Worm (Caenorhabditis elegans) whole organism, midembryonic: ENCODE data around the gene atln-1.

Experiments
- T22C8.4 ChIP-seq: fragments of 200-800 bp; sonication (Bioruptor generic); IDR thresholded peaks from 2 replicates; pipeline ENCODE4 v1.3.6; 2022; ENCODE audit warnings: missing genetic modification characterization, missing compliant biosample characterization
- cog-1 ChIP-seq: sonication (generic microtip); optimal IDR thresholded peaks from 2 replicates; lab custom pipeline; 2016; ENCODE audit warnings: missing genetic modification characterization, missing compliant biosample characterization
- flt-1 ChIP-seq: fragments of 200-800 bp; sonication (Bioruptor generic); IDR thresholded peaks from 2 replicates; pipeline ENCODE4 v1.3.6; 2022; ENCODE audit warnings: missing genetic modification characterization, missing compliant biosample characterization
- klf-2 ChIP-seq: fragments of 200-800 bp; sonication (Bioruptor generic); conservative IDR thresholded peaks from 2 replicates; pipeline ENCODE4 v1.3.6; 2022; ENCODE audit warnings: missing genetic modification reagents, missing genetic modification characterization, missing compliant biosample characterization
- med-1 ChIP-seq: sonication (generic microtip); optimal IDR thresholded peaks from 2 replicates; lab custom pipeline; 2017; ENCODE audit warnings: missing genetic modification characterization, mild to moderate bottlenecking, missing compliant biosample characterization, antibody characterized with exemption, missing genetic modification reagents; ENCODE audit not compliant: insufficient read depth
- ref-1 ChIP-seq: fragments of 200-800 bp; sonication (Bioruptor generic); conservative IDR thresholded peaks from 2 replicates; pipeline ENCODE4 v1.3.6; 2022; ENCODE audit warnings: missing genetic modification reagents, missing genetic modification characterization, missing compliant biosample characterization
- tab-1 ChIP-seq: fragments of 200-800 bp; sonication (Bioruptor generic); IDR thresholded peaks from 2 replicates; pipeline ENCODE4 v1.3.6; 2022; ENCODE audit warnings: missing genetic modification characterization, missing compliant biosample characterization
- ztf-23 ChIP-seq: fragments of 200-800 bp; sonication (Bioruptor generic); IDR thresholded peaks from 2 replicates; pipeline ENCODE4 v1.3.6; 2022; ENCODE audit warnings: missing genetic modification reagents, missing genetic modification characterization, missing compliant biosample characterization
- ztf-29 ChIP-seq: fragments of 200-800 bp; sonication (Bioruptor generic); IDR thresholded peaks from 2 replicates; pipeline ENCODE4 v1.3.6; 2022; ENCODE audit warnings: missing genetic modification reagents, missing genetic modification characterization, missing compliant biosample characterization

atln-1 gene

ce11 chrIV:2838308-2838707, 49.8 kb downstream of the atln-1 start, which contains the start of gene Y54G2A.7:
Gene Y54G2A.7 (plus strand): TSS chrIV:2838608.
- TF ChIP-seq med-1 (GFP tag; lab: Kevin White, UChicago) (no peak), klf-2 (no peak), ztf-29 (no peak), ztf-23 (GFP tag; lab: Robert Waterston, UW) (no peak), tab-1 (no peak), T22C8.4 (GFP tag; lab: Robert Waterston, UW) (no peak), ref-1 (GFP tag; lab: Robert Waterston, UW) (no peak), cog-1 (tag; lab: Kevin White, UChicago) (no peak), flt-1 (GFP tag; lab: Robert Waterston, UW) (no peak)

- TF ChIP-seq med-1 (GFP tag; lab: Kevin White, UChicago): no peak
- no peak for TF ChIP-seq klf-2
- TF ChIP-seq ref-1 (GFP tag; lab: Robert Waterston, UW): no peak
- no peak for TF ChIP-seq T22C8.4 (GFP tag; lab: Robert Waterston, UW)
- no peak for TF ChIP-seq tab-1
- TF ChIP-seq flt-1 (GFP tag; lab: Robert Waterston, UW): no peak
- TF ChIP-seq ztf-29: no peak
Measured at ce11 chrIV:2841260-2841659, 52.8 kb downstream of the atln-1 start, which contains the start of gene clec-83. Gene clec-83 (minus strand): TSS chrIV:2841472.

- TF ChIP-seq tab-1 (no peak), T22C8.4 (GFP tag; lab: Robert Waterston, UW) (no peak), ztf-29 (no peak), flt-1 (GFP tag; lab: Robert Waterston, UW) (no peak), cog-1 (tag; lab: Kevin White, UChicago) (no peak), med-1 (GFP tag; lab: Kevin White, UChicago) (no peak), ref-1 (GFP tag; lab: Robert Waterston, UW) (no peak), ztf-23 (GFP tag; lab: Robert Waterston, UW) (no peak), klf-2 (no peak)
Measured at ce11 chrIV:2842162-2842561, 53.7 kb downstream of the atln-1 start, which contains the start of gene clec-84. Gene clec-84 (plus strand): TSS chrIV:2842462.

ce11 chrIV:2843882-2844281, 55.4 kb downstream of the atln-1 start, which contains the start of gene Y54G2A.15:
Gene Y54G2A.15 (minus strand): TSS chrIV:2843982.
- TF ChIP-seq klf-2 (no peak), ztf-23 (GFP tag; lab: Robert Waterston, UW) (no peak)

- TF ChIP-seq cog-1 (tag; lab: Kevin White, UChicago) (no peak), klf-2 (no peak), med-1 (GFP tag; lab: Kevin White, UChicago) (no peak), ztf-23 (GFP tag; lab: Robert Waterston, UW) (no peak), ref-1 (GFP tag; lab: Robert Waterston, UW) (no peak), flt-1 (GFP tag; lab: Robert Waterston, UW) (no peak), tab-1 (no peak), ztf-29 (no peak), T22C8.4 (GFP tag; lab: Robert Waterston, UW) (no peak)
Measured at ce11 chrIV:2846264-2846663, 57.8 kb downstream of the atln-1 start, which contains the start of gene Y54G2A.40. Gene Y54G2A.40 (plus strand): TSS chrIV:2846476.
